Fruit fly (Drosophila melanogaster): ENCODE data around the gene CG8132.

CG8132 gene

dm6 chr3R:9417577-9418334 lies 16.5 kb downstream of the CG8132 start, which contains the start of gene ps:
ps (plus strand) TSS chr3R:9417940.
- no peak for TF ChIP-seq Gsc (GFP tag; IDR thresholded peaks at IDR 0.05)
- TF ChIP-seq NfI (GFP tag; optimal IDR thresholded peaks at IDR 0.05): peak; percentile 50
- no peak for TF ChIP-seq Dp (GFP tag; optimal IDR thresholded peaks at IDR 0.05)
- peak; percentile 77 for TF ChIP-seq CG10543 (GFP tag; optimal IDR thresholded peaks at IDR 0.05)
- peak; percentile 16 for TF ChIP-seq CG13894 (tag; optimal IDR thresholded peaks at IDR 0.05)
- TF ChIP-seq Poxn (GFP tag; IDR thresholded peaks at IDR 0.05): no peak
- TF ChIP-seq CG3281 (GFP tag; optimal IDR thresholded peaks at IDR 0.05): peak; percentile 31
- TF ChIP-seq CG9727 (GFP tag; optimal IDR thresholded peaks at IDR 0.05): no peak
- no peak for TF ChIP-seq pb (GFP tag; optimal IDR thresholded peaks at IDR 0.05)
- TF ChIP-seq exex (tag; optimal IDR thresholded peaks at IDR 0.05): no peak
- peak; percentile 22 for TF ChIP-seq CG1603 (tag; optimal IDR thresholded peaks at IDR 0.05)
- no peak for TF ChIP-seq CG1529 (GFP tag; optimal IDR thresholded peaks at IDR 0.05)
- TF ChIP-seq CG15479 (GFP tag; optimal IDR thresholded peaks at IDR 0.05): peak; percentile 73
- peak; percentile 12 for TF ChIP-seq CG12659 (GFP tag; optimal IDR thresholded peaks at IDR 0.05)
- TF ChIP-seq Max (GFP tag; optimal IDR thresholded peaks at IDR 0.05): peak; percentile 6
- TF ChIP-seq Nf-YC (tag; optimal IDR thresholded peaks at IDR 0.05): peak; percentile 26
- no peak for TF ChIP-seq tx (GFP tag; optimal IDR thresholded peaks at IDR 0.05)
- no peak for TF ChIP-seq Sox102F (GFP tag; optimal IDR thresholded peaks at IDR 0.05)
- no peak for TF ChIP-seq disco-r (GFP tag; optimal IDR thresholded peaks at IDR 0.05)
- TF ChIP-seq sd (tag; optimal IDR thresholded peaks at IDR 0.05): peak; percentile 99
- no peak for TF ChIP-seq salm (tag; optimal IDR thresholded peaks at IDR 0.05)
- TF ChIP-seq mirr (GFP tag; optimal IDR thresholded peaks at IDR 0.05): peak; percentile 35
- TF ChIP-seq Trl (optimal IDR thresholded peaks at IDR 0.05): peak; percentile 91 to 97
- TF ChIP-seq Trl (GFP tag; optimal IDR thresholded peaks at IDR 0.05): peak; percentile 61
- TF ChIP-seq Deaf1 (tag; optimal IDR thresholded peaks at IDR 0.05): peak; percentile 97
- no peak for TF ChIP-seq eve (GFP tag; optimal IDR thresholded peaks at IDR 0.05)
- TF ChIP-seq Hand (GFP tag; optimal IDR thresholded peaks at IDR 0.05): peak; percentile 31
- TF ChIP-seq nom (GFP tag; optimal IDR thresholded peaks at IDR 0.05): peak; percentile 50
- TF ChIP-seq CG17361 (GFP tag; IDR thresholded peaks at IDR 0.05): no peak
- TF ChIP-seq Fer3 (tag; optimal IDR thresholded peaks at IDR 0.05): peak; percentile 27
- TF ChIP-seq Vsx1 (GFP tag; optimal IDR thresholded peaks at IDR 0.05): no peak
- peak; percentile 66 for TF ChIP-seq sqz (GFP tag; optimal IDR thresholded peaks at IDR 0.05)
- no peak for TF ChIP-seq Bteb2 (GFP tag; optimal IDR thresholded peaks at IDR 0.05)
- TF ChIP-seq CG2202 (tag; optimal IDR thresholded peaks at IDR 0.05): no peak
- TF ChIP-seq grn (GFP tag; optimal IDR thresholded peaks at IDR 0.05): no peak
- peak; percentile 44 for TF ChIP-seq scrt (GFP tag; optimal IDR thresholded peaks at IDR 0.05)
- TF ChIP-seq CG4707 (GFP tag; optimal IDR thresholded peaks at IDR 0.05): no peak
- no peak for TF ChIP-seq prd (optimal IDR thresholded peaks at IDR 0.05)
- TF ChIP-seq prd (GFP tag; IDR thresholded peaks at IDR 0.05): no peak
- peak; percentile 23 for TF ChIP-seq CG1233 (GFP tag; optimal IDR thresholded peaks at IDR 0.05)
- no peak for TF ChIP-seq CG4730 (GFP tag; IDR thresholded peaks at IDR 0.05)
- TF ChIP-seq CrebB (tag; optimal IDR thresholded peaks at IDR 0.05): peak; percentile 29
- peak; percentile 80 for TF ChIP-seq CG3163 (GFP tag; optimal IDR thresholded peaks at IDR 0.05)
- no peak for TF ChIP-seq CG2120 (GFP tag; optimal IDR thresholded peaks at IDR 0.05)
- no peak for TF ChIP-seq run (tag; optimal IDR thresholded peaks at IDR 0.05)
- TF ChIP-seq zf30C (GFP tag; optimal IDR thresholded peaks at IDR 0.05): peak; percentile 19
- TF ChIP-seq ci (GFP tag; IDR thresholded peaks at IDR 0.05): no peak
- no peak for TF ChIP-seq pfk (GFP tag; optimal IDR thresholded peaks at IDR 0.05)
- peak; percentile 42 for TF ChIP-seq her (GFP tag; optimal IDR thresholded peaks at IDR 0.05)
- peak; percentile 6 for TF ChIP-seq YL-1 (GFP tag; optimal IDR thresholded peaks at IDR 0.05)
